Worm (Caenorhabditis elegans) whole organism, mixed stage, embryonic: Measurements from ENCODE around the gene ZK836.3.

Source experiments
- bed-3 ChIP-seq: fragments of 200-800 bp; sonication (Bioruptor generic); optimal IDR thresholded peaks from 3 replicates; lab custom pipeline; 2018; ENCODE audit warnings: mild to moderate bottlenecking, missing genetic modification characterization, moderate library complexity, missing compliant biosample characterization
- blmp-1 ChIP-seq: fragments of 150-350 bp; optimal IDR thresholded peaks from 2 replicates; lab custom pipeline; 2014; ENCODE audit warnings: missing biosample characterization, missing genetic modification characterization
- ceh-39 ChIP-seq: fragments of 150-350 bp; optimal IDR thresholded peaks from 2 replicates; lab custom pipeline; 2014; ENCODE audit warnings: missing biosample characterization, missing genetic modification characterization
- ceh-43 ChIP-seq: fragments of 200-800 bp; sonication (Bioruptor generic); optimal IDR thresholded peaks from 2 replicates; lab custom pipeline; 2018; ENCODE audit warnings: mild to moderate bottlenecking, missing genetic modification characterization, moderate library complexity, missing compliant biosample characterization
- ceh-83 ChIP-seq: fragments of 200-800 bp; sonication (Bioruptor generic); optimal IDR thresholded peaks from 2 replicates; lab custom pipeline; 2018; ENCODE audit warnings: mild to moderate bottlenecking, missing genetic modification characterization, missing compliant biosample characterization
- ces-1 ChIP-seq: fragments of 150-350 bp; optimal IDR thresholded peaks from 2 replicates; lab custom pipeline; 2014; ENCODE audit warnings: missing biosample characterization, missing genetic modification reagents, missing genetic modification characterization
- cnd-1 ChIP-seq: fragments of 200-800 bp; sonication (Bioruptor generic); optimal IDR thresholded peaks from 2 replicates; lab custom pipeline; 2018; ENCODE audit warnings: mild to moderate bottlenecking, missing genetic modification characterization, missing compliant biosample characterization
- drap-1 ChIP-seq: fragments of 200-800 bp; sonication (Bioruptor generic); optimal IDR thresholded peaks from 3 replicates; lab custom pipeline; 2018; ENCODE audit warnings: mild to moderate bottlenecking, missing genetic modification characterization, missing compliant biosample characterization
- elt-1 ChIP-seq: sonication (generic microtip); optimal IDR thresholded peaks from 2 replicates; lab custom pipeline; 2017; ENCODE audit warnings: missing genetic modification characterization, mild to moderate bottlenecking, missing compliant biosample characterization, antibody characterized with exemption, moderate library complexity, borderline replicate concordance; ENCODE audit not compliant: insufficient read depth
- elt-3 ChIP-seq: fragments of 150-350 bp; optimal IDR thresholded peaks from 2 replicates; lab custom pipeline; 2014; ENCODE audit warnings: missing biosample characterization, missing genetic modification characterization
- ham-2 ChIP-seq: fragments of 200-800 bp; sonication (Bioruptor generic); optimal IDR thresholded peaks from 2 replicates; lab custom pipeline; 2018; ENCODE audit warnings: mild to moderate bottlenecking, missing genetic modification characterization, missing compliant biosample characterization
- hlh-1 ChIP-seq: fragments of 150-350 bp; optimal IDR thresholded peaks from 2 replicates; lab custom pipeline; 2014; ENCODE audit warnings: missing biosample characterization, missing genetic modification reagents, missing genetic modification characterization
- lin-13 ChIP-seq: fragments of 150-350 bp; optimal IDR thresholded peaks from 2 replicates; lab custom pipeline; 2014; ENCODE audit warnings: missing biosample characterization, missing genetic modification characterization
- lin-32 ChIP-seq: fragments of 200-800 bp; sonication (Bioruptor generic); optimal IDR thresholded peaks from 2 replicates; lab custom pipeline; 2018; ENCODE audit warnings: mild to moderate bottlenecking, missing genetic modification characterization, missing compliant biosample characterization
- lsy-2 ChIP-seq: fragments of 150-350 bp; optimal IDR thresholded peaks from 2 replicates; lab custom pipeline; 2014; ENCODE audit warnings: missing biosample characterization, missing genetic modification characterization
- mab-5 ChIP-seq: fragments of 150-350 bp; optimal IDR thresholded peaks from 2 replicates; lab custom pipeline; 2014; ENCODE audit warnings: missing biosample characterization, missing genetic modification characterization
- mep-1 ChIP-seq: fragments of 150-350 bp; optimal IDR thresholded peaks from 2 replicates; lab custom pipeline; 2017; ENCODE audit warnings: missing biosample characterization, missing genetic modification reagents, missing genetic modification characterization, inconsistent platforms
- mls-2 ChIP-seq: sonication (generic microtip); optimal IDR thresholded peaks from 2 replicates; lab custom pipeline; 2016; ENCODE audit warnings: mild to moderate bottlenecking, missing genetic modification characterization, moderate library complexity, missing compliant biosample characterization
- nhr-12 ChIP-seq: fragments of 150-350 bp; optimal IDR thresholded peaks from 2 replicates; lab custom pipeline; 2014; ENCODE audit warnings: missing biosample characterization, missing genetic modification characterization
- nhr-2 ChIP-seq: fragments of 150-350 bp; optimal IDR thresholded peaks from 2 replicates; lab custom pipeline; 2014; ENCODE audit warnings: missing biosample characterization, missing genetic modification characterization
- nhr-28 ChIP-seq: fragments of 150-350 bp; optimal IDR thresholded peaks from 2 replicates; lab custom pipeline; 2014; ENCODE audit warnings: missing biosample characterization, missing genetic modification characterization
- nhr-76 ChIP-seq: sonication (generic microtip); optimal IDR thresholded peaks from 2 replicates; lab custom pipeline; 2017; ENCODE audit warnings: missing biosample characterization, missing genetic modification characterization
- sem-2 ChIP-seq: fragments of 200-800 bp; sonication (Bioruptor generic); optimal IDR thresholded peaks from 2 replicates; lab custom pipeline; 2018; ENCODE audit warnings: mild to moderate bottlenecking, missing genetic modification characterization, missing compliant biosample characterization
- snpc-4 ChIP-seq: fragments of 150-350 bp; optimal IDR thresholded peaks from 2 replicates; lab custom pipeline; 2014; ENCODE audit warnings: missing biosample characterization, missing genetic modification characterization
- sptf-1 ChIP-seq: sonication (generic microtip); optimal IDR thresholded peaks from 2 replicates; lab custom pipeline; 2017; ENCODE audit warnings: mild to moderate bottlenecking, missing genetic modification characterization, moderate library complexity, missing compliant biosample characterization
- unc-120 ChIP-seq: sonication (generic microtip); optimal IDR thresholded peaks from 2 replicates; lab custom pipeline; 2017; ENCODE audit warnings: missing genetic modification characterization, missing compliant biosample characterization; ENCODE audit not compliant: poor library complexity, severe bottlenecking
- unc-39 ChIP-seq: fragments of 150-350 bp; optimal IDR thresholded peaks from 2 replicates; lab custom pipeline; 2014; ENCODE audit warnings: missing biosample characterization, missing genetic modification characterization
- unc-62 ChIP-seq: fragments of 150-350 bp; optimal IDR thresholded peaks from 2 replicates; lab custom pipeline; 2014; ENCODE audit warnings: missing biosample characterization, missing genetic modification reagents, missing genetic modification characterization
- ztf-11 ChIP-seq: fragments of 150-350 bp; optimal IDR thresholded peaks from 2 replicates; lab custom pipeline; 2014; ENCODE audit warnings: missing biosample characterization, missing genetic modification characterization

ZK836.3 gene

ce11 chrV:12211090-12211489 is 15.3 kb upstream of the ZK836.3 start:
- TF ChIP-seq ces-1 (GFP tag; lab: Kevin White, UChicago) (peak; percentile 97), bed-3 (no peak)

ce11 chrV:12209951-12210350 is 14.2 kb upstream of the ZK836.3 start:
- TF ChIP-seq ces-1 (GFP tag; lab: Kevin White, UChicago) (peak; percentile 89), drap-1 (GFP tag; lab: Kevin White, UChicago) (no peak), sem-2 (GFP tag; lab: Kevin White, UChicago) (no peak)
- TF ChIP-seq, all 35 proteins: peak for 1

- TF ChIP-seq hlh-1: peak; percentile 42
- TF ChIP-seq nhr-28 (tag; lab: Kevin White, UChicago): no peak
- TF ChIP-seq ceh-83 (GFP tag; lab: Kevin White, UChicago): no peak
- no peak for TF ChIP-seq mab-5 (tag; lab: Kevin White, UChicago)
- no peak for TF ChIP-seq ceh-39 (tag; lab: Kevin White, UChicago)
- TF ChIP-seq snpc-4 (tag; lab: Kevin White, UChicago): no peak
- TF ChIP-seq cnd-1: no peak
- TF ChIP-seq unc-62: peak; percentile 41
- no peak for TF ChIP-seq elt-3 (tag; lab: Kevin White, UChicago)
- no peak for TF ChIP-seq sem-2 (GFP tag; lab: Kevin White, UChicago)
- no peak for TF ChIP-seq mls-2 (tag; lab: Kevin White, UChicago)
- TF ChIP-seq elt-1 (tag; lab: Kevin White, UChicago): no peak
- no peak for TF ChIP-seq nhr-2 (tag; lab: Kevin White, UChicago)
- no peak for TF ChIP-seq nhr-12 (tag; lab: Kevin White, UChicago)
- TF ChIP-seq lin-32 (GFP tag; lab: Kevin White, UChicago): no peak
- no peak for TF ChIP-seq unc-120 (tag; lab: Kevin White, UChicago)
- TF ChIP-seq unc-39 (tag; lab: Kevin White, UChicago): no peak
These were observed 12.9 kb upstream of the ZK836.3 start for ce11 chrV:12208678-12209077.

- TF ChIP-seq snpc-4 (tag; lab: Kevin White, UChicago) (no peak), ham-2 (GFP tag; lab: Kevin White, UChicago) (peak; percentile 17), elt-1 (tag; lab: Kevin White, UChicago) (peak; percentile 0)
These were observed 3.7 kb upstream of the ZK836.3 start for ce11 chrV:12199474-12199873.

DNA sequence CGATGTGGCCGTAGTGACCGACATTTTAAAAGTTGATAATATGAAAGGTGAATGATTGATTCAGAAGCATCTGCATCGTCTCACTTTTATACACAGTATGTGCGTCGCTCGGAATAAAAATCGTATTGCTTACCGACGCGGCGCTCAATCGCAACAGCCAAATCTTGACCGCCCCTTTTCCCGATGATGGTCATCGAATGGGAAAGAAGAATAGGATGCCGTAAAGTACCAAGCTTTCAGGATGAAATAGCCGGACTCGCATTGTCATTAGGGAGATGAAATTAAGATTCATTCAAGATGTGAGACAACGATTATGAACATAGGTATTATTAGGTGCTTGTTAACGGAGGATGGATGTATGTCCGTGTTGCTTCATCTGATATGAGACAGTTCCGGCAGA is 2.8 kb upstream of the ZK836.3 start, which contains the start of gene lon-3:
Gene lon-3 (minus strand): TSS at position 101 of the 400 bp plus-strand sequence.
- TF ChIP-seq elt-1 (tag; lab: Kevin White, UChicago) (peak; percentile 58), drap-1 (GFP tag; lab: Kevin White, UChicago) (no peak)

DNA sequence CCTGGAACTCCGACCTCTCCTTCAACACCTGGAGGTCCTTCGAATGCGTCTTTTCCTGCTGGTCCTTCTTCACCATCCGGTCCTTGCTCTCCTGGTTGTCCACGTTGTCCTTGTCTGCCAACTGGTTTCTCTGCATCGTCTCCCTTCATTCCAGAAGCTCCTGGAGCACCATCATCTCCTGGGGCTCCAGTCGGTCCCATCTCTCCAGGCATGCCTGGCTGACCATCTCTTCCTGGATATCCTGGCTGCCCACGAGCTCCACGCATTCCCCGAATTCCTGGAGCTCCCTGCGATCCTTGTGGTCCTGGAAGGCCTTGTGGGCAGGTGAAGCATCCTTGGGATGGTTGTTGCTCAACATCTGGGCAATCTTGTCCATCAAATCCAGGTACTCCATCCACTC is 2.0 kb upstream of the ZK836.3 start:
- TF ChIP-seq ceh-43 (GFP tag; lab: Kevin White, UChicago): no peak
- no peak for TF ChIP-seq ces-1 (GFP tag; lab: Kevin White, UChicago)
- no peak for TF ChIP-seq lin-13 (tag; lab: Kevin White, UChicago)
- no peak for TF ChIP-seq sptf-1 (tag; lab: Kevin White, UChicago)
- TF ChIP-seq elt-1 (tag; lab: Kevin White, UChicago): no peak
- no peak for TF ChIP-seq ceh-39 (tag; lab: Kevin White, UChicago)
- TF ChIP-seq bed-3: no peak
- no peak for TF ChIP-seq mls-2 (tag; lab: Kevin White, UChicago)
- TF ChIP-seq nhr-76: no peak
- no peak for TF ChIP-seq nhr-28 (tag; lab: Kevin White, UChicago)
- TF ChIP-seq nhr-12 (tag; lab: Kevin White, UChicago): no peak
- no peak for TF ChIP-seq mep-1 (tag; lab: Kevin White, UChicago)
- TF ChIP-seq unc-39 (tag; lab: Kevin White, UChicago): no peak
- no peak for TF ChIP-seq ztf-11 (tag; lab: Kevin White, UChicago)
- TF ChIP-seq ham-2 (GFP tag; lab: Kevin White, UChicago): no peak
- no peak for TF ChIP-seq lsy-2 (tag; lab: Kevin White, UChicago)
- TF ChIP-seq elt-3 (tag; lab: Kevin White, UChicago): no peak
- TF ChIP-seq unc-62: no peak
- no peak for TF ChIP-seq cnd-1
- TF ChIP-seq blmp-1 (tag; lab: Kevin White, UChicago): no peak
